Fruit fly (Drosophila melanogaster) whole organism, wandering third instar larva: ENCODE measurements around the gene TrpRS-m.

Experiments used
- CG32264 ChIP-seq: fragments of 200-800 bp; sonication (Bioruptor generic); optimal IDR thresholded peaks from 2 replicates; lab custom pipeline; 2016; ENCODE audit warnings: missing biosample characterization, missing genetic modification characterization
- CrebA ChIP-seq: fragments of 200-800 bp; sonication (Bioruptor generic); optimal IDR thresholded peaks from 2 replicates; lab custom pipeline; 2016; ENCODE audit warnings: missing biosample characterization, mild to moderate bottlenecking, missing genetic modification characterization, borderline replicate concordance
- Dfd ChIP-seq: fragments of >200 bp; optimal IDR thresholded peaks from 2 replicates; lab custom pipeline; 2017; ENCODE audit warnings: missing biosample characterization, missing genetic modification characterization
- Dif ChIP-seq: fragments of 200-275, 200-300 bp; sonication (Bioruptor generic); optimal IDR thresholded peaks from 2 replicates; lab custom pipeline; 2018; ENCODE audit warnings: missing biosample characterization, missing genetic modification characterization; ENCODE audit not compliant: partially characterized antibody
- GATAd ChIP-seq: sonication (Bioruptor generic); optimal IDR thresholded peaks from 2 replicates; lab custom pipeline; 2016; ENCODE audit warnings: missing biosample characterization, missing genetic modification characterization
- HLH106 ChIP-seq: fragments of 200-800 bp; optimal IDR thresholded peaks from 3 replicates; lab custom pipeline; 2019; ENCODE audit warnings: missing biosample characterization, mild to moderate bottlenecking, missing genetic modification characterization, moderate library complexity
- Hnf4 ChIP-seq: fragments of 200-800 bp; sonication (Bioruptor generic); optimal IDR thresholded peaks from 2 replicates; lab custom pipeline; 2016; ENCODE audit warnings: missing biosample characterization, mild to moderate bottlenecking, missing genetic modification characterization
- Hr78 ChIP-seq: fragments of >200 bp; optimal IDR thresholded peaks from 2 replicates; lab custom pipeline; 2017; ENCODE audit warnings: missing biosample characterization, missing genetic modification characterization
- Hr83 ChIP-seq: fragments of 200-300 bp; sonication (Bioruptor generic); optimal IDR thresholded peaks from 2 replicates; lab custom pipeline; 2016; ENCODE audit warnings: missing biosample characterization, mild to moderate bottlenecking, missing genetic modification characterization, moderate library complexity; ENCODE audit not compliant: poor library complexity, severe bottlenecking
- Mio ChIP-seq: sonication (Bioruptor generic); optimal IDR thresholded peaks from 2 replicates; lab custom pipeline; 2016; ENCODE audit warnings: missing biosample characterization, missing genetic modification characterization
- N ChIP-seq: fragments of >200 bp; optimal IDR thresholded peaks from 2 replicates; lab custom pipeline; 2018; ENCODE audit warnings: missing biosample characterization, missing external identifiers, missing genetic modification characterization
- OdsH ChIP-seq: fragments of 200-800 bp; sonication (Bioruptor generic); optimal IDR thresholded peaks from 2 replicates; lab custom pipeline; 2016; ENCODE audit warnings: missing biosample characterization, mild to moderate bottlenecking, missing genetic modification characterization
- Rel ChIP-seq, 2 experiments: fragments of 200-800 bp; sonication (Bioruptor generic) in 1 of 2; optimal IDR thresholded peaks; 2 replicates in 1 of 2; 3 replicates in 1 of 2; lab custom pipeline; 2016 to 2019; ENCODE audit warnings: mild to moderate bottlenecking in 2 of 2, missing biosample characterization in 2 of 2, missing genetic modification characterization in 2 of 2, moderate library complexity in 1 of 2
- Sp1 ChIP-seq: fragments of 200-800 bp; sonication (Bioruptor generic); optimal IDR thresholded peaks from 3 replicates; lab custom pipeline; 2019; ENCODE audit warnings: missing biosample characterization, mild to moderate bottlenecking, missing genetic modification characterization, moderate library complexity
- Vsx2 ChIP-seq: fragments of 200-300, 225-300 bp; sonication (Bioruptor generic); optimal IDR thresholded peaks from 2 replicates; lab custom pipeline; 2018; ENCODE audit warnings: missing biosample characterization, missing genetic modification characterization; ENCODE audit not compliant: partially characterized antibody
- br ChIP-seq: fragments of 200-800 bp; sonication (Bioruptor generic); optimal IDR thresholded peaks from 2 replicates; lab custom pipeline; 2016; ENCODE audit warnings: missing biosample characterization, missing genetic modification characterization
- dmrt93B ChIP-seq: fragments of 200-800 bp; sonication (Bioruptor generic); optimal IDR thresholded peaks from 2 replicates; lab custom pipeline; 2018; ENCODE audit warnings: missing biosample characterization, mild to moderate bottlenecking, missing genetic modification characterization
- dsf ChIP-seq: sonication (Bioruptor generic); optimal IDR thresholded peaks from 2 replicates; lab custom pipeline; 2016; ENCODE audit warnings: missing biosample characterization, missing genetic modification characterization, borderline replicate concordance
- ey ChIP-seq: fragments of 200-800 bp; sonication (Bioruptor generic); optimal IDR thresholded peaks from 2 replicates; lab custom pipeline; 2016; ENCODE audit warnings: missing biosample characterization, missing genetic modification characterization
- foxo ChIP-seq, 2 experiments: fragments of 200-800 bp; sonication (Bioruptor generic); optimal IDR thresholded peaks; 2 replicates in 1 of 2; 3 replicates in 1 of 2; lab custom pipeline; 2016 to 2017; ENCODE audit warnings: missing biosample characterization in 2 of 2, missing genetic modification characterization in 2 of 2
- fru ChIP-seq: fragments of 200-800 bp; sonication (Bioruptor generic); optimal IDR thresholded peaks from 3 replicates; lab custom pipeline; 2016; ENCODE audit warnings: missing biosample characterization, mild to moderate bottlenecking, missing genetic modification characterization
- h ChIP-seq: fragments of 200-800 bp; sonication (Bioruptor generic); optimal IDR thresholded peaks from 3 replicates; lab custom pipeline; 2016; ENCODE audit warnings: missing biosample characterization, mild to moderate bottlenecking, missing genetic modification characterization
- jim ChIP-seq: fragments of 175-275, 200-325 bp; sonication (Bioruptor generic); optimal IDR thresholded peaks from 2 replicates; lab custom pipeline; 2016; ENCODE audit warnings: missing biosample characterization, mild to moderate bottlenecking, missing genetic modification characterization
- lola ChIP-seq: fragments of >200 bp; optimal IDR thresholded peaks from 2 replicates; lab custom pipeline; 2017; ENCODE audit warnings: missing biosample characterization, missing genetic modification characterization
- pan ChIP-seq: fragments of >200 bp; optimal IDR thresholded peaks from 2 replicates; lab custom pipeline; 2017
- psq ChIP-seq: fragments of 200-800 bp; sonication (Bioruptor generic); optimal IDR thresholded peaks from 3 replicates; lab custom pipeline; 2017; ENCODE audit warnings: missing biosample characterization, mild to moderate bottlenecking, missing genetic modification characterization, moderate library complexity
- rgr ChIP-seq: fragments of 200-800 bp; sonication (Bioruptor generic); optimal IDR thresholded peaks from 3 replicates; lab custom pipeline; 2016; ENCODE audit warnings: missing biosample characterization, mild to moderate bottlenecking, missing genetic modification characterization
- sage ChIP-seq: fragments of 200-800 bp; sonication (Bioruptor generic); optimal IDR thresholded peaks from 2 replicates; lab custom pipeline; 2016; ENCODE audit warnings: missing biosample characterization, mild to moderate bottlenecking, missing genetic modification characterization
- sv ChIP-seq: fragments of 200-800 bp; sonication (Bioruptor generic); optimal IDR thresholded peaks from 3 replicates; lab custom pipeline; 2016; ENCODE audit warnings: missing biosample characterization, missing genetic modification characterization
- tai ChIP-seq: sonication (Bioruptor generic); optimal IDR thresholded peaks from 2 replicates; lab custom pipeline; 2016; ENCODE audit warnings: missing biosample characterization, missing genetic modification characterization
- usp ChIP-seq: fragments of >200 bp; optimal IDR thresholded peaks from 2 replicates; lab custom pipeline; 2017; ENCODE audit warnings: missing biosample characterization, missing genetic modification characterization
- woc ChIP-seq: sonication (Bioruptor generic); optimal IDR thresholded peaks from 2 replicates; lab custom pipeline; 2016; ENCODE audit warnings: missing biosample characterization, mild to moderate bottlenecking, missing genetic modification characterization

TrpRS-m gene

dm6 chr3L:17842892-17843703, 6.4 kb upstream of the TrpRS-m start, which contains the start of gene CG5567:
TSS of gene CG5567 (minus strand) at chr3L:17843544.
- TF ChIP-seq usp (GFP tag; lab: Kevin White, UChicago) (no peak), sage (no peak), Sp1 (GFP tag; lab: Kevin White, UChicago) (no peak), woc (GFP tag; lab: Kevin White, UChicago) (peak; percentile 41), foxo (GFP tag; optimal IDR thresholded peaks at IDR 0.05; lab: Kevin White, UChicago) (peak in 1 of 2 experiments; percentile 23), Rel (GFP tag; optimal IDR thresholded peaks at IDR 0.05; lab: Kevin White, UChicago) (no peak), Rel (tag; optimal IDR thresholded peaks at IDR 0.05; lab: Kevin White, UChicago) (peak; percentile 23)

- peak; percentile 2 for TF ChIP-seq HLH106 (tag; lab: Kevin White, UChicago)
- TF ChIP-seq OdsH (GFP tag; lab: Kevin White, UChicago): no peak
- TF ChIP-seq dmrt93B: peak; percentile 44
- no peak for TF ChIP-seq Vsx2 (GFP tag; lab: Kevin White, UChicago)
- peak; percentile 34 for TF ChIP-seq Hr83 (GFP tag; lab: Kevin White, UChicago)
- TF ChIP-seq rgr (GFP tag; lab: Kevin White, UChicago): peak; percentile 32
- TF ChIP-seq Sp1 (GFP tag; lab: Kevin White, UChicago): peak; percentile 52
- TF ChIP-seq pan (lab: Kevin White, UChicago): no peak
- TF ChIP-seq woc (GFP tag; lab: Kevin White, UChicago): peak; percentile 11
- no peak for TF ChIP-seq Rel (GFP tag; optimal IDR thresholded peaks at IDR 0.05; lab: Kevin White, UChicago)
- peak; percentile 68 for TF ChIP-seq Rel (tag; optimal IDR thresholded peaks at IDR 0.05; lab: Kevin White, UChicago)
- peak; percentile 48 for TF ChIP-seq lola (GFP tag; lab: Kevin White, UChicago)
- peak; percentile 47 for TF ChIP-seq h
- no peak for TF ChIP-seq fru
Observed at dm6 chr3L:17846169-17846981, 3.2 kb upstream of the TrpRS-m start, which contains the start of the genes MED19 and CG7430. TSS of gene MED19 (minus strand) at chr3L:17846501. TSS of gene CG7430 (plus strand) at chr3L:17846916.

DNA sequence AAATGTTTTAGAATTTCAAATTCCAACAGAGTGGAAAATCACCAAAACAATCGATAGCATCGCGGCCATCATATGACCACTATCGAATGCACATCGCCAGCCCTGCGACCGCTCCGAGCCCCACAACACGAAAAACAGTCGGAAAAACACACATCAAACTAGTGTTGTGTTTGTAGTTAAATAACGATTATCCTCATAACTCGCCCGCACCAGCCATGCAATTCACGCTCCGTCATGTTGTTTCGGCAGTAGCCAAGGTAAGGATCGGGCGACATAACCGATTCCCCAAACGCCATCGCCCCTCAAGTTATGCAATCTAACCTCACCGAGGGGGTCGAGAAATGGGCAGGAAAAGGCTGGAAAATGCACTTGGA, 2.6 kb upstream of the TrpRS-m start:
- TF ChIP-seq Vsx2 (GFP tag; lab: Kevin White, UChicago) (no peak), Sp1 (GFP tag; lab: Kevin White, UChicago) (no peak), dsf (no peak), Rel (GFP tag; optimal IDR thresholded peaks at IDR 0.05; lab: Kevin White, UChicago) (no peak), Rel (tag; optimal IDR thresholded peaks at IDR 0.05; lab: Kevin White, UChicago) (peak; percentile 9), ey (no peak), br (GFP tag; lab: Kevin White, UChicago) (no peak), OdsH (GFP tag; lab: Kevin White, UChicago) (no peak), jim (GFP tag; lab: Kevin White, UChicago) (no peak), pan (lab: Kevin White, UChicago) (no peak), lola (GFP tag; lab: Kevin White, UChicago) (no peak), Mio (GFP tag; lab: Kevin White, UChicago) (no peak), HLH106 (tag; lab: Kevin White, UChicago) (peak; percentile 4), tai (no peak)

DNA sequence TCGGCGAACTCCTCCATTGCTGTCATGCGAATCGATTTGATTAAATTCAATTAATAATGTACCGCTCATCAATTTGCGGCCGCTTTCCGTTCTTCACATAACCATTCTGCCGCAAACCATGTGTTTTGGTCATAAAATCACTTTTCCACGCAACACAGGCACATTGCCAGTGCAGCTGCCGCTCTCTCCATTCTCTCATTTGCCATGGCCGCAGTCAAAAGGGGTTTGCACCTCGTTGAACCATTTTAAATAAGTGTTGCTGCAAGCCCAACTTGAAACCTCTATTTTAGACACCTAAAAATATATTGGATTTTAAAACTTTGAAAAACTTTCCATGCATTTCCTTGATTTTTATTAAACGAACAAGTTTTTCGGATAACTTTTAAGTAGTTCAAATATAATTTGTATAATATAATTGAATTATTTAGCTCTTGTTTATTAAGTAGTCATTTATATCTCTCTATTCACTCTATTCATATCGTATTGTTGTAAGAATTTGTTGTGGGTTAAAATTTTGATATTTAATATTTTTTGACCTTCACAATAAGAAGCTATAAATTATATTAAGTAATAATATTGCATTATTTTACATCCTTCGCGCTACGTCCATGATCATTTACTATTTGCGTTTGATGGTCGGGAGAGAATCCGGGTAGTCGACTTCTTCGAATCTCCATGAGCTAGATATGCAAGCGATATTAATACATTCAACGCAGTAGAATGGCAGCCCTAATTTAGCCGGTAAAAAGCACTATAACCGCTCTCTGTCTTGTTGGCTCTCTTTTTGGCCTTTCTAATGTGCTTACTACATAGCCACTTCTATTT, 7.3 kb downstream of the TrpRS-m start, which contains the start of gene CG5535:
Gene CG5535, minus strand, starts transcription at position 140 of the 825 bp plus-strand sequence.
- peak; percentile 52 for TF ChIP-seq dmrt93B
- TF ChIP-seq Hr78 (GFP tag; lab: Kevin White, UChicago): no peak
- TF ChIP-seq lola (GFP tag; lab: Kevin White, UChicago): no peak
- peak; percentile 62 for TF ChIP-seq OdsH (GFP tag; lab: Kevin White, UChicago)
- TF ChIP-seq Mio (GFP tag; lab: Kevin White, UChicago): no peak
- TF ChIP-seq foxo (GFP tag; optimal IDR thresholded peaks at IDR 0.05; lab: Kevin White, UChicago): peak in 1 of 2 experiments; percentile 80
- peak; percentile 57 for TF ChIP-seq sv (GFP tag; lab: Kevin White, UChicago)
- TF ChIP-seq HLH106 (tag; lab: Kevin White, UChicago): peak; percentile 52
- TF ChIP-seq CrebA (GFP tag; lab: Kevin White, UChicago): no peak
- TF ChIP-seq Dfd (GFP tag; lab: Kevin White, UChicago): no peak
- no peak for TF ChIP-seq woc (GFP tag; lab: Kevin White, UChicago)
- no peak for TF ChIP-seq Dif (GFP tag; lab: Kevin White, UChicago)
- no peak for TF ChIP-seq dsf
- TF ChIP-seq psq (GFP tag; lab: Kevin White, UChicago): peak; percentile 68
- no peak for TF ChIP-seq tai
- TF ChIP-seq ey: peak; percentile 32
- no peak for TF ChIP-seq sage
- TF ChIP-seq GATAd: no peak
- TF ChIP-seq Hnf4 (GFP tag; lab: Kevin White, UChicago): no peak
- TF ChIP-seq h: peak; percentile 45
- no peak for TF ChIP-seq N (GFP tag; lab: Kevin White, UChicago)
- no peak for TF ChIP-seq CG32264 (GFP tag; lab: Kevin White, UChicago)
- TF ChIP-seq Vsx2 (GFP tag; lab: Kevin White, UChicago): no peak
- TF ChIP-seq Rel (GFP tag; optimal IDR thresholded peaks at IDR 0.05; lab: Kevin White, UChicago): no peak
- no peak for TF ChIP-seq Rel (tag; optimal IDR thresholded peaks at IDR 0.05; lab: Kevin White, UChicago)
- TF ChIP-seq pan (lab: Kevin White, UChicago): no peak
- peak; percentile 52 for TF ChIP-seq rgr (GFP tag; lab: Kevin White, UChicago)
- peak; percentile 60 for TF ChIP-seq fru
- peak; percentile 72 for TF ChIP-seq Sp1 (GFP tag; lab: Kevin White, UChicago)
